Worm (Caenorhabditis elegans) whole organism, L1 larva: ENCODE results near the gene clec-228.

ENCODE experiments used
- fkh-10 ChIP-seq: sonication (generic microtip); optimal IDR thresholded peaks from 2 replicates; lab custom pipeline; 2017; ENCODE audit warnings: missing biosample characterization, missing genetic modification reagents, missing genetic modification characterization
- lin-13 ChIP-seq: fragments of 150-350 bp; optimal IDR thresholded peaks from 2 replicates; lab custom pipeline; 2014; ENCODE audit warnings: missing biosample characterization, missing genetic modification reagents, missing genetic modification characterization
- mdl-1 ChIP-seq, 2 experiments: fragments of 150-350 bp; optimal IDR thresholded peaks; 2 replicates each; lab custom pipeline; 2014 to 2017; ENCODE audit warnings: missing biosample characterization in 2 of 2, missing genetic modification characterization in 2 of 2, inconsistent platforms in 1 of 2
- mep-1 ChIP-seq: fragments of 150-350 bp; optimal IDR thresholded peaks from 2 replicates; lab custom pipeline; 2014; ENCODE audit warnings: missing biosample characterization, missing genetic modification characterization
- pqm-1 ChIP-seq: sonication (generic microtip); optimal IDR thresholded peaks from 3 replicates; lab custom pipeline; 2017; ENCODE audit warnings: missing biosample characterization, missing genetic modification characterization
- tbx-2 ChIP-seq: sonication (generic microtip); optimal IDR thresholded peaks from 2 replicates; lab custom pipeline; 2016; ENCODE audit warnings: missing genetic modification characterization, missing compliant biosample characterization
- ztf-11 ChIP-seq, 2 experiments: sonication (generic microtip); optimal IDR thresholded peaks; 2 replicates each; lab custom pipeline; 2016 to 2017; ENCODE audit warnings: missing genetic modification characterization in 2 of 2, missing biosample characterization in 1 of 2, missing compliant biosample characterization in 1 of 2

- TF ChIP-seq mdl-1 (tag; optimal IDR thresholded peaks at IDR 0.05; lab: Kevin White, UChicago) (no peak), fkh-10 (GFP tag; lab: Kevin White, UChicago) (no peak), tbx-2 (no peak), mep-1 (tag; lab: Kevin White, UChicago) (no peak), ztf-11 (tag; optimal IDR thresholded peaks at IDR 0.05; lab: Kevin White, UChicago) (no peak), pqm-1 (no peak), lin-13 (GFP tag; lab: Kevin White, UChicago) (no peak)
These were observed 44.5 kb upstream of the clec-228 start, which contains the start of gene str-88 for ce11 chrV:15383739-15384138.
